Worm (Caenorhabditis elegans) whole organism, young adult: ENCODE measurements around the gene edg-1.
A peak's percentile ranks its signal among the peaks of the same experiment; 100 is the strongest.

Experiments used
- B0019.2 ChIP-seq: fragments of 200-800 bp; sonication (Bioruptor generic); conservative IDR thresholded peaks from 2 replicates; pipeline ENCODE4 v1.3.6; 2022; ENCODE audit warnings: missing genetic modification reagents, missing genetic modification characterization, missing compliant biosample characterization
- B0336.3 ChIP-seq: fragments of 200-800 bp; sonication (Bioruptor generic); IDR thresholded peaks from 2 replicates; pipeline ENCODE4 v1.3.6; 2022; ENCODE audit warnings: missing genetic modification characterization, missing compliant biosample characterization
- D2030.7 ChIP-seq: fragments of 200-800 bp; sonication (Bioruptor generic); IDR thresholded peaks from 2 replicates; pipeline ENCODE4 v1.3.6; 2022; ENCODE audit warnings: missing genetic modification reagents, missing genetic modification characterization, missing compliant biosample characterization
- F23B12.7 ChIP-seq: sonication (generic microtip); optimal IDR thresholded peaks from 2 replicates; lab custom pipeline; 2017; ENCODE audit warnings: missing genetic modification characterization, mild to moderate bottlenecking, missing compliant biosample characterization, antibody characterized with exemption, moderate library complexity; ENCODE audit not compliant: insufficient read depth
- F37B4.10 ChIP-seq: fragments of 200-800 bp; sonication (Bioruptor generic); IDR thresholded peaks from 2 replicates; pipeline ENCODE4 v1.3.6; 2022; ENCODE audit warnings: missing genetic modification characterization, missing compliant biosample characterization
- F49E8.2 ChIP-seq: sonication (generic microtip); optimal IDR thresholded peaks from 3 replicates; lab custom pipeline; 2017; ENCODE audit warnings: missing genetic modification characterization, mild to moderate bottlenecking, missing compliant biosample characterization, antibody characterized with exemption, moderate library complexity; ENCODE audit not compliant: insufficient read depth
- F52B5.7 ChIP-seq: sonication (generic microtip); optimal IDR thresholded peaks from 2 replicates; lab custom pipeline; 2016; ENCODE audit warnings: mild to moderate bottlenecking, missing genetic modification characterization, missing compliant biosample characterization
- F57C9.4 ChIP-seq: sonication (generic microtip); optimal IDR thresholded peaks from 2 replicates; lab custom pipeline; 2017; ENCODE audit warnings: mild to moderate bottlenecking, missing genetic modification characterization, missing compliant biosample characterization
- K12H6.12 ChIP-seq: fragments of 200-800 bp; sonication (Bioruptor generic); optimal IDR thresholded peaks from 2 replicates; lab custom pipeline; 2018; ENCODE audit warnings: mild to moderate bottlenecking, missing genetic modification characterization, missing compliant biosample characterization
- T07F8.4 ChIP-seq: sonication (generic microtip); optimal IDR thresholded peaks from 2 replicates; lab custom pipeline; 2016; ENCODE audit warnings: mild to moderate bottlenecking, missing genetic modification characterization, moderate library complexity, missing compliant biosample characterization
- Y53F4B.3 ChIP-seq: fragments of 200-800 bp; sonication (Bioruptor generic); IDR thresholded peaks from 2 replicates; pipeline ENCODE4 v1.3.6; 2022; ENCODE audit warnings: missing genetic modification reagents, missing genetic modification characterization, missing compliant biosample characterization
- Y53G8AR.9 ChIP-seq: fragments of 200-800 bp; sonication (Bioruptor generic); conservative IDR thresholded peaks from 2 replicates; pipeline ENCODE4 v1.3.6; 2022; ENCODE audit warnings: missing genetic modification reagents, missing genetic modification characterization, missing compliant biosample characterization
- Y79H2A.3 ChIP-seq: fragments of 200-800 bp; sonication (Bioruptor generic); conservative IDR thresholded peaks from 2 replicates; pipeline ENCODE4 v1.3.6; 2022; ENCODE audit warnings: missing genetic modification reagents, missing genetic modification characterization, missing compliant biosample characterization
- Y95B8A.8 ChIP-seq: fragments of 200-800 bp; sonication (Bioruptor generic); IDR thresholded peaks from 2 replicates; pipeline ENCODE4 v1.3.6; 2022; ENCODE audit warnings: missing genetic modification reagents, missing genetic modification characterization, missing compliant biosample characterization
- aptf-3 ChIP-seq: fragments of 200-800 bp; sonication (Bioruptor generic); IDR thresholded peaks from 2 replicates; pipeline ENCODE4 v1.3.6; 2022; ENCODE audit warnings: missing genetic modification characterization, missing compliant biosample characterization
- atf-7 ChIP-seq: sonication (generic microtip); optimal IDR thresholded peaks from 2 replicates; lab custom pipeline; 2017; ENCODE audit warnings: mild to moderate bottlenecking, missing genetic modification characterization, missing compliant biosample characterization
- attf-3 ChIP-seq: fragments of 200-800 bp; sonication (Bioruptor generic); conservative IDR thresholded peaks from 2 replicates; pipeline ENCODE4 v1.3.6; 2022; ENCODE audit warnings: missing genetic modification reagents, missing genetic modification characterization, missing compliant biosample characterization
- ceh-27 ChIP-seq: fragments of 200-800 bp; sonication (Bioruptor generic); optimal IDR thresholded peaks from 2 replicates; lab custom pipeline; 2018; ENCODE audit warnings: mild to moderate bottlenecking, missing genetic modification characterization, moderate library complexity, missing compliant biosample characterization
- die-1 ChIP-seq: sonication (generic microtip); optimal IDR thresholded peaks from 2 replicates; lab custom pipeline; 2016; ENCODE audit warnings: missing genotype, mild to moderate bottlenecking, missing genetic modification characterization, missing compliant biosample characterization
- dpff-1 ChIP-seq: sonication (generic microtip); optimal IDR thresholded peaks from 2 replicates; lab custom pipeline; 2017; ENCODE audit warnings: mild to moderate bottlenecking, missing genetic modification characterization, missing compliant biosample characterization
- egl-18 ChIP-seq: fragments of 200-800 bp; sonication (Bioruptor generic); IDR thresholded peaks from 2 replicates; pipeline ENCODE4 v1.3.6; 2022; ENCODE audit warnings: missing genetic modification reagents, missing genetic modification characterization, missing compliant biosample characterization
- egl-44 ChIP-seq: fragments of 200-800 bp; sonication (Bioruptor generic); IDR thresholded peaks from 2 replicates; pipeline ENCODE4 v1.3.6; 2022; ENCODE audit warnings: missing genetic modification reagents, missing genetic modification characterization, missing compliant biosample characterization
- fkh-3 ChIP-seq: sonication (generic microtip); optimal IDR thresholded peaks from 2 replicates; lab custom pipeline; 2016; ENCODE audit warnings: mild to moderate bottlenecking, missing genetic modification characterization, missing compliant biosample characterization
- hlh-12 ChIP-seq: sonication (generic microtip); optimal IDR thresholded peaks from 2 replicates; lab custom pipeline; 2016; ENCODE audit warnings: missing genetic modification characterization, missing compliant biosample characterization
- hmg-1.2 ChIP-seq: fragments of 200-800 bp; sonication (Bioruptor generic); IDR thresholded peaks from 2 replicates; pipeline ENCODE4 v1.3.6; 2022; ENCODE audit warnings: missing genetic modification reagents, missing genetic modification characterization, missing compliant biosample characterization
- hsf-1 ChIP-seq: fragments of 200-800 bp; sonication (Bioruptor generic); IDR thresholded peaks from 2 replicates; pipeline ENCODE4 v1.3.6; 2022; ENCODE audit warnings: missing genetic modification reagents, missing genetic modification characterization, missing compliant biosample characterization
- let-607 ChIP-seq, 2 experiments: fragments of 200-800 bp in 1 of 2; sonication (Bioruptor generic) in 1 of 2; sonication (generic microtip) in 1 of 2; optimal IDR thresholded peaks; 2 replicates each; lab custom pipeline; 2016 to 2018; ENCODE audit warnings: mild to moderate bottlenecking in 2 of 2, missing compliant biosample characterization in 2 of 2, missing genetic modification characterization in 2 of 2, moderate library complexity in 2 of 2, missing genotype in 1 of 2
- lin-26 ChIP-seq: fragments of 200-800 bp; sonication (Bioruptor generic); IDR thresholded peaks from 2 replicates; pipeline ENCODE4 v1.3.6; 2022; ENCODE audit warnings: missing genetic modification reagents, missing genetic modification characterization, missing compliant biosample characterization
- lsl-1 ChIP-seq: fragments of 200-800 bp; sonication (Bioruptor generic); optimal IDR thresholded peaks from 2 replicates; lab custom pipeline; 2018; ENCODE audit warnings: mild to moderate bottlenecking, missing genetic modification characterization, moderate library complexity, missing compliant biosample characterization
- madf-3 ChIP-seq: fragments of 200-800 bp; sonication (Bioruptor generic); IDR thresholded peaks from 2 replicates; pipeline ENCODE4 v1.3.6; 2022; ENCODE audit warnings: missing genetic modification reagents, missing genetic modification characterization, missing compliant biosample characterization
- mel-28 ChIP-seq: sonication (generic microtip); optimal IDR thresholded peaks from 2 replicates; lab custom pipeline; 2016; ENCODE audit warnings: borderline replicate concordance, mild to moderate bottlenecking, missing genetic modification characterization, missing compliant biosample characterization
- mes-4 ChIP-seq: sonication (generic microtip); optimal IDR thresholded peaks from 2 replicates; lab custom pipeline; 2016; ENCODE audit warnings: missing genotype, missing genetic modification characterization, missing compliant biosample characterization
- mxl-1 ChIP-seq: sonication (generic microtip); optimal IDR thresholded peaks from 2 replicates; lab custom pipeline; 2016; ENCODE audit warnings: missing genetic modification characterization, missing compliant biosample characterization
- nfya-1 ChIP-seq: sonication (generic microtip); optimal IDR thresholded peaks from 2 replicates; lab custom pipeline; 2017; ENCODE audit warnings: antibody characterized with exemption, missing compliant biosample characterization, missing genetic modification characterization, borderline replicate concordance; ENCODE audit not compliant: insufficient read depth
- nfyb-1 ChIP-seq: fragments of 200-800 bp; sonication (Bioruptor generic); IDR thresholded peaks from 2 replicates; pipeline ENCODE4 v1.3.6; 2022; ENCODE audit warnings: missing genetic modification reagents, missing genetic modification characterization, missing compliant biosample characterization
- nhr-120 ChIP-seq: fragments of 200-800 bp; sonication (Bioruptor generic); IDR thresholded peaks from 2 replicates; pipeline ENCODE4 v1.3.6; 2022; ENCODE audit warnings: missing genetic modification characterization, missing compliant biosample characterization
- snpc-1.1 ChIP-seq: sonication (generic microtip); optimal IDR thresholded peaks from 2 replicates; lab custom pipeline; 2017; ENCODE audit warnings: missing genetic modification characterization, mild to moderate bottlenecking, missing compliant biosample characterization, antibody characterized with exemption, moderate library complexity, missing genotype, missing genetic modification reagents; ENCODE audit not compliant: insufficient read depth
- snpc-1.3 ChIP-seq: sonication (generic microtip); optimal IDR thresholded peaks from 2 replicates; lab custom pipeline; 2017; ENCODE audit warnings: missing genetic modification characterization, mild to moderate bottlenecking, missing compliant biosample characterization, antibody characterized with exemption, moderate library complexity, missing genotype, missing genetic modification reagents; ENCODE audit not compliant: insufficient read depth
- snpc-3.4 ChIP-seq: sonication (generic microtip); optimal IDR thresholded peaks from 2 replicates; lab custom pipeline; 2017; ENCODE audit warnings: missing genetic modification characterization, mild to moderate bottlenecking, missing compliant biosample characterization, antibody characterized with exemption, moderate library complexity, missing genotype, missing genetic modification reagents
- tbp1 ChIP-seq: fragments of 200-800 bp; sonication (Bioruptor generic); optimal IDR thresholded peaks from 2 replicates; lab custom pipeline; 2018; ENCODE audit warnings: mild to moderate bottlenecking, missing genetic modification characterization, missing compliant biosample characterization
- unc-130 ChIP-seq: sonication (generic microtip); optimal IDR thresholded peaks from 2 replicates; lab custom pipeline; 2016; ENCODE audit warnings: missing genetic modification reagents, missing genetic modification characterization, missing compliant biosample characterization
- ztf-26 ChIP-seq: sonication (generic microtip); optimal IDR thresholded peaks from 2 replicates; lab custom pipeline; 2017; ENCODE audit warnings: missing genetic modification characterization, missing compliant biosample characterization
- ztf-3 ChIP-seq: fragments of 200-800 bp; sonication (Bioruptor generic); optimal IDR thresholded peaks from 2 replicates; lab custom pipeline; 2018; ENCODE audit warnings: mild to moderate bottlenecking, missing genetic modification characterization, missing compliant biosample characterization

The edg-1 gene

ce11 chrIV:11317119-11317518, 3.5 kb upstream of the edg-1 start, which contains the start of gene gspd-1:
Gene gspd-1 (plus strand): TSS chrIV:11317419.
- TF ChIP-seq D2030.7 (GFP tag; lab: Robert Waterston, UW), result no peak
- no peak for TF ChIP-seq ztf-3
- TF ChIP-seq Y79H2A.3 (GFP tag; lab: Robert Waterston, UW), result no peak
- no peak for TF ChIP-seq snpc-3.4
- no peak for TF ChIP-seq snpc-1.1 (tag; lab: Kevin White, UChicago)
- no peak for TF ChIP-seq die-1 (tag; lab: Kevin White, UChicago)
- TF ChIP-seq dpff-1, result no peak
- TF ChIP-seq attf-3 (GFP tag; lab: Robert Waterston, UW), result no peak
- TF ChIP-seq mxl-1 (tag; lab: Kevin White, UChicago), result no peak
- TF ChIP-seq F49E8.2, result no peak
- TF ChIP-seq B0336.3 (GFP tag; lab: Robert Waterston, UW), result no peak
- no peak for TF ChIP-seq tbp1 (GFP tag; lab: Kevin White, UChicago)
- TF ChIP-seq mel-28 (tag; lab: Kevin White, UChicago), result no peak

- TF ChIP-seq snpc-1.3 (tag; lab: Kevin White, UChicago) (peak; percentile 9), B0019.2 (GFP tag; lab: Robert Waterston, UW) (no peak), let-607 (tag; optimal IDR thresholded peaks at IDR 0.05; lab: Kevin White, UChicago) (no peak), ceh-27 (GFP tag; lab: Kevin White, UChicago) (no peak), madf-3 (GFP tag; lab: Robert Waterston, UW) (peak; percentile 91), nfyb-1 (GFP tag; lab: Robert Waterston, UW) (no peak), lsl-1 (GFP tag; lab: Kevin White, UChicago) (peak; percentile 89), fkh-3 (tag; lab: Kevin White, UChicago) (no peak), Y53F4B.3 (no peak), D2030.7 (GFP tag; lab: Robert Waterston, UW) (peak; percentile 30; the same call in 1 of the 2 replicates), snpc-3.4 (peak; percentile 53), hmg-1.2 (GFP tag; lab: Robert Waterston, UW) (peak; percentile 11; the same call in 1 of the 2 replicates), atf-7 (no peak), lin-26 (no peak)
- TF ChIP-seq, all 124 proteins: peak for 6
Observed at ce11 chrIV:11319884-11320362, 677 bp upstream of the edg-1 start, which contains the start of gene B0035.18. Gene B0035.18 (plus strand): TSS chrIV:11320312.

- TF ChIP-seq dpff-1, result no peak
- no peak for TF ChIP-seq F37B4.10 (GFP tag; lab: Robert Waterston, UW)
- peak; percentile 7 for TF ChIP-seq snpc-3.4
- TF ChIP-seq aptf-3 (GFP tag; lab: Robert Waterston, UW), result no peak
- no peak for TF ChIP-seq T07F8.4 (tag; lab: Kevin White, UChicago)
- TF ChIP-seq F52B5.7 (tag; lab: Kevin White, UChicago), result no peak
- no peak for TF ChIP-seq ztf-26
- peak; percentile 26 for TF ChIP-seq mes-4 (tag; lab: Kevin White, UChicago)
- no peak for TF ChIP-seq F23B12.7 (tag; lab: Kevin White, UChicago)
- TF ChIP-seq hlh-12 (tag; lab: Kevin White, UChicago), result no peak
- TF ChIP-seq B0019.2 (GFP tag; lab: Robert Waterston, UW), result no peak
- peak; percentile 4 for TF ChIP-seq F49E8.2
- TF ChIP-seq B0336.3 (GFP tag; lab: Robert Waterston, UW), result no peak
- TF ChIP-seq Y95B8A.8, result peak; percentile 59; the same call in 1 of the 2 replicates
- TF ChIP-seq egl-18 (GFP tag; lab: Robert Waterston, UW), result no peak
- TF ChIP-seq nfya-1, result no peak
- 0 out of 2 replicates have a peak, but pooled peaks have one; percentile 57 for TF ChIP-seq Y53G8AR.9
- no peak for TF ChIP-seq unc-130 (GFP tag; lab: Kevin White, UChicago)
- peak; percentile 38 for TF ChIP-seq D2030.7 (GFP tag; lab: Robert Waterston, UW)
- no peak for TF ChIP-seq F57C9.4
- TF ChIP-seq madf-3 (GFP tag; lab: Robert Waterston, UW), result no peak
- no peak for TF ChIP-seq snpc-1.3 (tag; lab: Kevin White, UChicago)
- no peak for TF ChIP-seq ztf-3
- TF ChIP-seq nhr-120 (GFP tag; lab: Robert Waterston, UW), result no peak
- peak; percentile 61; the same call in 1 of the 2 replicates for TF ChIP-seq hsf-1 (GFP tag; lab: Robert Waterston, UW)
- TF ChIP-seq K12H6.12 (tag; lab: Kevin White, UChicago), result no peak
- peak; percentile 65; the same call in 1 of the 2 replicates for TF ChIP-seq egl-44 (GFP tag; lab: Robert Waterston, UW)
Observed at ce11 chrIV:11323666-11324065, 3.1 kb downstream of the edg-1 start.
